Fruit fly (Drosophila melanogaster): Measurements from ENCODE around the gene RpL34a.

RpL34a gene

DNA sequence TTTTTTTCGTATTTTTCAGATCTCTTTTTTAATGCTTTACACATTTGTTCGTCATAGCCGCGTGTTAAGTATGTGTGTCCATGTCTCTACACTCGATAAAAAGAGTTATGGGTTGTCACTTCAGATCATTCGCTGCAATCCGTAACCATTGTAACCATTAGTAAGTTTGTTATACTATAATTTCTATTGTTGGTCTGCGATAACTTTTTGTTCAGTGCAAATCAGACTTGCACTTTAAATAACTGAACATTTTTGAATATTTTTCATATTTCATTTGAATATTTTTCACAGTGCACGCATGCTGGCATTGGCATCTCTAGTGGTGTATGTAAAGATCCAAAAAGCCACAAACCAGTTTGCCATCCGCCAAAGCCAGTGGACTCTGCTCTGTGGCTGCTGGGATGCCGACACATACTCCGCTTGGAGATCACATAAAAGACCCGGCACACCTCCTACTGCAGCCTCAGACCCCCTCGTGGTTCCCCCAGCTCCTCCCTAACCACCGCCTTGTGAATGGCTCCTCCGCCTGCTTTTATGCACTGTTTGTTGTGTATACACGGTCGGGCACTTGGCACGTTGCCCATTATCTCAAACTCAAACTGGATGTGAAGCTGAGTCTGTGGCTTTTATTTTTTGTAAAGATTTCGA is 50.1 kb downstream of the RpL34a start (continued):
- TF ChIP-seq gcm2 (GFP tag; optimal IDR thresholded peaks at IDR 0.05): peak; percentile 67
- peak; percentile 17 for TF ChIP-seq CG9797 (GFP tag; optimal IDR thresholded peaks at IDR 0.05)
- TF ChIP-seq Optix (GFP tag; IDR thresholded peaks at IDR 0.05): peak; percentile 76
- peak; percentile 64 for TF ChIP-seq gt (GFP tag; IDR thresholded peaks at IDR 0.05)
- TF ChIP-seq CG12155 (GFP tag; optimal IDR thresholded peaks at IDR 0.05): peak; percentile 79
- peak; percentile 84 for TF ChIP-seq NfI (GFP tag; optimal IDR thresholded peaks at IDR 0.05)
- TF ChIP-seq CG2712 (tag; optimal IDR thresholded peaks at IDR 0.05): peak; percentile 95
- TF ChIP-seq GATAe (GFP tag; conservative IDR thresholded peaks at IDR 0.05): no peak
- TF ChIP-seq esg (GFP tag; conservative IDR thresholded peaks at IDR 0.05): peak; percentile 91
- TF ChIP-seq CG9932 (GFP tag; IDR thresholded peaks at IDR 0.05): peak; percentile 80
- peak; percentile 69 for TF ChIP-seq vfl (GFP tag; optimal IDR thresholded peaks at IDR 0.05)
- 0 out of 2 replicates have a peak, but pooled peaks have one; percentile 24 for TF ChIP-seq toy (GFP tag; IDR thresholded peaks at IDR 0.05)
- peak; percentile 93 for TF ChIP-seq CG31441 (GFP tag; IDR thresholded peaks at IDR 0.05)
- peak; percentile 58 for TF ChIP-seq wek (GFP tag; optimal IDR thresholded peaks at IDR 0.05)
- peak; percentile 67 for TF ChIP-seq Gsc (GFP tag; IDR thresholded peaks at IDR 0.05)
- TF ChIP-seq dmrt99B (tag; optimal IDR thresholded peaks at IDR 0.05): peak; percentile 93
- peak; percentile 66 for TF ChIP-seq CG6765 (GFP tag; optimal IDR thresholded peaks at IDR 0.05)
- TF ChIP-seq lbe (GFP tag; optimal IDR thresholded peaks at IDR 0.05): peak; percentile 95
- no peak for TF ChIP-seq sc (optimal IDR thresholded peaks at IDR 0.05)
- TF ChIP-seq sc (GFP tag; optimal IDR thresholded peaks at IDR 0.05): peak; percentile 80
- TF ChIP-seq Neu2 (GFP tag; optimal IDR thresholded peaks at IDR 0.05; ENCODE audit: borderline replicate concordance): no peak
